Fruit fly (Drosophila melanogaster) Kc167 (cell line): Measurements from ENCODE around the gene CG10581.

Experiments used
- Myc ChIP-seq: fragments of >200 bp; optimal IDR thresholded peaks from 2 replicates; lab custom pipeline; 2017; ENCODE audit warnings: missing external identifiers
- Sin3A ChIP-seq: fragments of >200 bp; optimal IDR thresholded peaks from 2 replicates; lab custom pipeline; 2018; ENCODE audit warnings: missing external identifiers
- h ChIP-seq: fragments of >200 bp; optimal IDR thresholded peaks from 3 replicates; lab custom pipeline; 2018; ENCODE audit warnings: missing external identifiers
- insv ChIP-seq: fragments of >200 bp; optimal IDR thresholded peaks from 3 replicates; lab custom pipeline; 2018; ENCODE audit warnings: missing external identifiers
- psq ChIP-seq: fragments of >200 bp; optimal IDR thresholded peaks from 2 replicates; lab custom pipeline; 2017; ENCODE audit warnings: missing external identifiers
- ttk ChIP-seq: sonication (Bioruptor generic); optimal IDR thresholded peaks from 2 replicates; lab custom pipeline; 2017; ENCODE audit warnings: missing external identifiers

The CG10581 gene

dm6 chr3L:21034103-21034280 is at the start of gene CG10581:
Gene CG10581 (minus strand): TSS chr3L:21034203.
- no peak for TF ChIP-seq ttk (lab: Kevin White, UChicago)
- no peak for TF ChIP-seq insv
- no peak for TF ChIP-seq Sin3A (lab: Kevin White, UChicago)
- TF ChIP-seq Myc (lab: Kevin White, UChicago), result no peak
- TF ChIP-seq h (lab: Kevin White, UChicago), result no peak
- no peak for TF ChIP-seq psq (lab: Kevin White, UChicago)

dm6 chr3L:21080430-21080829 is 46.4 kb upstream of the CG10581 start:
- TF ChIP-seq insv (no peak), ttk (lab: Kevin White, UChicago) (no peak), Myc (lab: Kevin White, UChicago) (no peak), h (lab: Kevin White, UChicago) (no peak), Sin3A (lab: Kevin White, UChicago) (no peak), psq (lab: Kevin White, UChicago) (no peak)

dm6 chr3L:21070063-21070462 is 36.1 kb upstream of the CG10581 start:
- TF ChIP-seq Sin3A (lab: Kevin White, UChicago), result no peak
- no peak for TF ChIP-seq insv
- TF ChIP-seq Myc (lab: Kevin White, UChicago), result no peak
- TF ChIP-seq h (lab: Kevin White, UChicago), result no peak

- TF ChIP-seq insv (no peak), psq (lab: Kevin White, UChicago) (no peak), h (lab: Kevin White, UChicago) (no peak), Sin3A (lab: Kevin White, UChicago) (no peak), ttk (lab: Kevin White, UChicago) (no peak), Myc (lab: Kevin White, UChicago) (no peak)
Measured at dm6 chr3L:21069453-21069852, 35.5 kb upstream of the CG10581 start.

dm6 chr3L:21067553-21068157 is 33.7 kb upstream of the CG10581 start:
- no peak for TF ChIP-seq psq (lab: Kevin White, UChicago)
- no peak for TF ChIP-seq Myc (lab: Kevin White, UChicago)
- TF ChIP-seq Sin3A (lab: Kevin White, UChicago), result no peak

- no peak for TF ChIP-seq psq (lab: Kevin White, UChicago)
- TF ChIP-seq Myc (lab: Kevin White, UChicago), result no peak
- no peak for TF ChIP-seq Sin3A (lab: Kevin White, UChicago)
- no peak for TF ChIP-seq ttk (lab: Kevin White, UChicago)
- TF ChIP-seq insv, result no peak
- TF ChIP-seq h (lab: Kevin White, UChicago), result no peak
Measured at dm6 chr3L:21066210-21066912, 32.4 kb upstream of the CG10581 start.

- TF ChIP-seq insv (no peak), Sin3A (lab: Kevin White, UChicago) (no peak), h (lab: Kevin White, UChicago) (no peak), psq (lab: Kevin White, UChicago) (no peak), Myc (lab: Kevin White, UChicago) (no peak), ttk (lab: Kevin White, UChicago) (no peak)
Measured at dm6 chr3L:21065212-21065902, 31.4 kb upstream of the CG10581 start, which contains the start of gene CG43072. Gene CG43072 (plus strand): TSS chr3L:21065852.

dm6 chr3L:21064587-21064986 is 30.6 kb upstream of the CG10581 start:
- TF ChIP-seq insv (no peak), psq (lab: Kevin White, UChicago) (no peak), Sin3A (lab: Kevin White, UChicago) (no peak), h (lab: Kevin White, UChicago) (no peak), ttk (lab: Kevin White, UChicago) (no peak), Myc (lab: Kevin White, UChicago) (no peak)

dm6 chr3L:21061968-21062367 is 28.0 kb upstream of the CG10581 start:
- TF ChIP-seq psq (lab: Kevin White, UChicago) (no peak), Sin3A (lab: Kevin White, UChicago) (no peak), Myc (lab: Kevin White, UChicago) (no peak), h (lab: Kevin White, UChicago) (no peak), ttk (lab: Kevin White, UChicago) (no peak), insv (no peak)

- TF ChIP-seq h (lab: Kevin White, UChicago) (no peak), Myc (lab: Kevin White, UChicago) (no peak), psq (lab: Kevin White, UChicago) (no peak), Sin3A (lab: Kevin White, UChicago) (no peak), ttk (lab: Kevin White, UChicago) (no peak), insv (no peak)
Measured at dm6 chr3L:21060189-21061070, 26.4 kb upstream of the CG10581 start.

dm6 chr3L:21058651-21059050 is 24.6 kb upstream of the CG10581 start:
- TF ChIP-seq h (lab: Kevin White, UChicago) (no peak), Myc (lab: Kevin White, UChicago) (no peak), ttk (lab: Kevin White, UChicago) (no peak), psq (lab: Kevin White, UChicago) (no peak), insv (no peak), Sin3A (lab: Kevin White, UChicago) (no peak)
